Fruit fly (Drosophila melanogaster) Kc167 (cell line): ENCODE results near the gene CG31997.

Experiments
- Myc ChIP-seq: fragments of >200 bp; optimal IDR thresholded peaks from 2 replicates; lab custom pipeline; 2017; ENCODE audit warnings: missing external identifiers
- Sin3A ChIP-seq: fragments of >200 bp; optimal IDR thresholded peaks from 2 replicates; lab custom pipeline; 2018; ENCODE audit warnings: missing external identifiers
- h ChIP-seq: fragments of >200 bp; optimal IDR thresholded peaks from 3 replicates; lab custom pipeline; 2018; ENCODE audit warnings: missing external identifiers
- ttk ChIP-seq: sonication (Bioruptor generic); optimal IDR thresholded peaks from 2 replicates; lab custom pipeline; 2017; ENCODE audit warnings: missing external identifiers

DNA sequence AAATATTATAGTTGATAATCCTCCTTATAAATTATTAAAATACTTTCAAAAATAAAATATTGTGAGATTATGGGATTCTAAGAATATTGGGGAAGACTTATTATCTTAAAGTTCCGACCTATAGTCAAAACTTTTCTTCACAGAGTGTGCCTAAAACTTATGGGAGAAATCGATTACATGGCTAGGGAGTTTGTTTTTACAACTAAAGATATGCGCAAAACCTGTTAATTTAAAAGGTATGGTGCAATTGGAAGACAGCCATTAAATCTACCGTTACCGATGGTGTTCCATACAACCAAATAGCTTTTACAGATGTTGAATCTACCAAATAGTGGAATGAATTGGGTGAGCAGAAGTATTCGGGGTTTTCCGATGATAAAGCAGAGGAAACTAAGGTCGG lies 19.4 kb upstream of the CG31997 start, which contains the start of gene CG33978:
- TF ChIP-seq ttk (no peak), Sin3A (lab: Kevin White, UChicago) (no peak), h (lab: Kevin White, UChicago) (no peak), Myc (lab: Kevin White, UChicago) (no peak)
